Worm (Caenorhabditis elegans) whole organism, L4/young adult: ENCODE results near the gene R05F9.7.
"Not testable (repeated sequence)": the region's sequence is repeated elsewhere in the genome, so short reads cannot be mapped to it uniquely, and the experiment has no call there.

Experiments used
- W03F9.2 ChIP-seq: fragments of 150-350 bp; optimal IDR thresholded peaks from 2 replicates; lab custom pipeline; 2014; ENCODE audit warnings: missing biosample characterization, missing genetic modification characterization
- dao-5 ChIP-seq: sonication (generic microtip); optimal IDR thresholded peaks from 2 replicates; lab custom pipeline; 2016; ENCODE audit warnings: missing genotype, missing genetic modification characterization, moderate library complexity, missing compliant biosample characterization
- him-1 ChIP-seq: sonication (generic microtip); optimal IDR thresholded peaks from 2 replicates; lab custom pipeline; 2016; ENCODE audit warnings: missing genotype, missing genetic modification reagents, missing genetic modification characterization, missing compliant biosample characterization

Gene R05F9.7

ce11 chrII:4920608-4921007 lies 34.5 kb downstream of the R05F9.7 start:
- no peak for TF ChIP-seq him-1
- TF ChIP-seq dao-5 = no peak
- no peak for TF ChIP-seq W03F9.2

ce11 chrII:4924729-4925128 lies 38.7 kb downstream of the R05F9.7 start:
- TF ChIP-seq him-1 = no peak
- no peak for TF ChIP-seq W03F9.2
- no peak for TF ChIP-seq dao-5

ce11 chrII:4925198-4925764 lies 39.2 kb downstream of the R05F9.7 start, which contains the start of gene aagr-2:
Gene aagr-2 (minus strand): TSS chrII:4925248.
- TF ChIP-seq W03F9.2 (no peak), him-1 (no peak), dao-5 (no peak)

ce11 chrII:4931286-4931685 lies 45.2 kb downstream of the R05F9.7 start:
- TF ChIP-seq W03F9.2 (no peak), dao-5 (no peak), him-1 (no peak)

- TF ChIP-seq W03F9.2, him-1, dao-5: not testable (repeated sequence)
These were observed 46.7 kb downstream of the R05F9.7 start, which contains the start of gene msp-152 for ce11 chrII:4932727-4933126. Gene msp-152 (plus strand): TSS chrII:4933027.

ce11 chrII:4934954-4935353 lies 48.9 kb downstream of the R05F9.7 start, which contains the start of gene gst-30:
Gene gst-30 (minus strand): TSS chrII:4935054.
- TF ChIP-seq W03F9.2 (no peak), him-1 (no peak), dao-5 (no peak)

ce11 chrII:4935518-4935917 lies 49.4 kb downstream of the R05F9.7 start, which contains the start of gene ZK546.5:
Gene ZK546.5 (plus strand): TSS chrII:4935818.
- TF ChIP-seq him-1 (no peak), dao-5 (no peak), W03F9.2 (no peak)

ce11 chrII:4937743-4938142 lies 51.7 kb downstream of the R05F9.7 start, which contains the start of gene ZK546.4:
Gene ZK546.4 (plus strand): TSS chrII:4938043.
- TF ChIP-seq him-1 (no peak), W03F9.2 (no peak), dao-5 (no peak)
